Worm (Caenorhabditis elegans) whole organism, mixed stage, embryonic: ENCODE data around the gene Y43F8B.3.

ENCODE experiments used
- M03D4.4 ChIP-seq: sonication (generic microtip); optimal IDR thresholded peaks from 2 replicates; lab custom pipeline; 2017; ENCODE audit warnings: mild to moderate bottlenecking, missing genetic modification characterization, missing compliant biosample characterization
- bed-3 ChIP-seq: fragments of 200-800 bp; sonication (Bioruptor generic); optimal IDR thresholded peaks from 3 replicates; lab custom pipeline; 2018; ENCODE audit warnings: mild to moderate bottlenecking, missing genetic modification characterization, moderate library complexity, missing compliant biosample characterization
- blmp-1 ChIP-seq: fragments of 150-350 bp; optimal IDR thresholded peaks from 2 replicates; lab custom pipeline; 2014; ENCODE audit warnings: missing biosample characterization, missing genetic modification characterization
- ceh-39 ChIP-seq: fragments of 150-350 bp; optimal IDR thresholded peaks from 2 replicates; lab custom pipeline; 2014; ENCODE audit warnings: missing biosample characterization, missing genetic modification characterization
- ceh-43 ChIP-seq: fragments of 200-800 bp; sonication (Bioruptor generic); optimal IDR thresholded peaks from 2 replicates; lab custom pipeline; 2018; ENCODE audit warnings: mild to moderate bottlenecking, missing genetic modification characterization, moderate library complexity, missing compliant biosample characterization
- ceh-83 ChIP-seq: fragments of 200-800 bp; sonication (Bioruptor generic); optimal IDR thresholded peaks from 2 replicates; lab custom pipeline; 2018; ENCODE audit warnings: mild to moderate bottlenecking, missing genetic modification characterization, missing compliant biosample characterization
- ces-1 ChIP-seq: fragments of 150-350 bp; optimal IDR thresholded peaks from 2 replicates; lab custom pipeline; 2014; ENCODE audit warnings: missing biosample characterization, missing genetic modification reagents, missing genetic modification characterization
- cnd-1 ChIP-seq: fragments of 200-800 bp; sonication (Bioruptor generic); optimal IDR thresholded peaks from 2 replicates; lab custom pipeline; 2018; ENCODE audit warnings: mild to moderate bottlenecking, missing genetic modification characterization, missing compliant biosample characterization
- drap-1 ChIP-seq: fragments of 200-800 bp; sonication (Bioruptor generic); optimal IDR thresholded peaks from 3 replicates; lab custom pipeline; 2018; ENCODE audit warnings: mild to moderate bottlenecking, missing genetic modification characterization, missing compliant biosample characterization
- flh-1 ChIP-seq: fragments of 200-800 bp; sonication (Bioruptor generic); optimal IDR thresholded peaks from 2 replicates; lab custom pipeline; 2018; ENCODE audit warnings: mild to moderate bottlenecking, missing genetic modification characterization, moderate library complexity, missing compliant biosample characterization
- ham-2 ChIP-seq: fragments of 200-800 bp; sonication (Bioruptor generic); optimal IDR thresholded peaks from 2 replicates; lab custom pipeline; 2018; ENCODE audit warnings: mild to moderate bottlenecking, missing genetic modification characterization, missing compliant biosample characterization
- hlh-1 ChIP-seq: fragments of 150-350 bp; optimal IDR thresholded peaks from 2 replicates; lab custom pipeline; 2014; ENCODE audit warnings: missing biosample characterization, missing genetic modification reagents, missing genetic modification characterization
- lin-13 ChIP-seq: fragments of 150-350 bp; optimal IDR thresholded peaks from 2 replicates; lab custom pipeline; 2014; ENCODE audit warnings: missing biosample characterization, missing genetic modification characterization
- lin-32 ChIP-seq: fragments of 200-800 bp; sonication (Bioruptor generic); optimal IDR thresholded peaks from 2 replicates; lab custom pipeline; 2018; ENCODE audit warnings: mild to moderate bottlenecking, missing genetic modification characterization, missing compliant biosample characterization
- lsy-2 ChIP-seq: fragments of 150-350 bp; optimal IDR thresholded peaks from 2 replicates; lab custom pipeline; 2014; ENCODE audit warnings: missing biosample characterization, missing genetic modification characterization
- mab-5 ChIP-seq: fragments of 150-350 bp; optimal IDR thresholded peaks from 2 replicates; lab custom pipeline; 2014; ENCODE audit warnings: missing biosample characterization, missing genetic modification characterization
- mep-1 ChIP-seq: fragments of 150-350 bp; optimal IDR thresholded peaks from 2 replicates; lab custom pipeline; 2017; ENCODE audit warnings: missing biosample characterization, missing genetic modification reagents, missing genetic modification characterization, inconsistent platforms
- mls-2 ChIP-seq: sonication (generic microtip); optimal IDR thresholded peaks from 2 replicates; lab custom pipeline; 2016; ENCODE audit warnings: mild to moderate bottlenecking, missing genetic modification characterization, moderate library complexity, missing compliant biosample characterization
- nhr-12 ChIP-seq: fragments of 150-350 bp; optimal IDR thresholded peaks from 2 replicates; lab custom pipeline; 2014; ENCODE audit warnings: missing biosample characterization, missing genetic modification characterization
- nhr-2 ChIP-seq: fragments of 150-350 bp; optimal IDR thresholded peaks from 2 replicates; lab custom pipeline; 2014; ENCODE audit warnings: missing biosample characterization, missing genetic modification characterization
- nhr-237 ChIP-seq: fragments of 150-350 bp; optimal IDR thresholded peaks from 2 replicates; lab custom pipeline; 2014; ENCODE audit warnings: missing biosample characterization, missing genetic modification characterization
- nhr-28 ChIP-seq: fragments of 150-350 bp; optimal IDR thresholded peaks from 2 replicates; lab custom pipeline; 2014; ENCODE audit warnings: missing biosample characterization, missing genetic modification characterization
- nhr-76 ChIP-seq: sonication (generic microtip); optimal IDR thresholded peaks from 2 replicates; lab custom pipeline; 2017; ENCODE audit warnings: missing biosample characterization, missing genetic modification characterization
- pha-4 ChIP-seq: fragments of 150-350 bp; optimal IDR thresholded peaks from 2 replicates; lab custom pipeline; 2018; ENCODE audit warnings: missing biosample characterization, missing genetic modification reagents, missing genetic modification characterization
- sem-2 ChIP-seq: fragments of 200-800 bp; sonication (Bioruptor generic); optimal IDR thresholded peaks from 2 replicates; lab custom pipeline; 2018; ENCODE audit warnings: mild to moderate bottlenecking, missing genetic modification characterization, missing compliant biosample characterization
- snpc-4 ChIP-seq: fragments of 150-350 bp; optimal IDR thresholded peaks from 2 replicates; lab custom pipeline; 2014; ENCODE audit warnings: missing biosample characterization, missing genetic modification characterization
- sptf-1 ChIP-seq: sonication (generic microtip); optimal IDR thresholded peaks from 2 replicates; lab custom pipeline; 2017; ENCODE audit warnings: mild to moderate bottlenecking, missing genetic modification characterization, moderate library complexity, missing compliant biosample characterization
- tbx-8 ChIP-seq: fragments of 200-800 bp; sonication (Bioruptor generic); optimal IDR thresholded peaks from 2 replicates; lab custom pipeline; 2018; ENCODE audit warnings: mild to moderate bottlenecking, missing genetic modification characterization, moderate library complexity, missing compliant biosample characterization
- unc-120 ChIP-seq: sonication (generic microtip); optimal IDR thresholded peaks from 2 replicates; lab custom pipeline; 2017; ENCODE audit warnings: missing genetic modification characterization, missing compliant biosample characterization; ENCODE audit not compliant: poor library complexity, severe bottlenecking
- unc-39 ChIP-seq: fragments of 150-350 bp; optimal IDR thresholded peaks from 2 replicates; lab custom pipeline; 2014; ENCODE audit warnings: missing biosample characterization, missing genetic modification characterization
- unc-62 ChIP-seq: fragments of 150-350 bp; optimal IDR thresholded peaks from 2 replicates; lab custom pipeline; 2014; ENCODE audit warnings: missing biosample characterization, missing genetic modification reagents, missing genetic modification characterization
- zip-8 ChIP-seq: fragments of 150-350 bp; optimal IDR thresholded peaks from 2 replicates; lab custom pipeline; 2014; ENCODE audit warnings: missing biosample characterization, missing genetic modification characterization
- ztf-11 ChIP-seq: fragments of 150-350 bp; optimal IDR thresholded peaks from 2 replicates; lab custom pipeline; 2014; ENCODE audit warnings: missing biosample characterization, missing genetic modification characterization

The Y43F8B.3 gene

DNA sequence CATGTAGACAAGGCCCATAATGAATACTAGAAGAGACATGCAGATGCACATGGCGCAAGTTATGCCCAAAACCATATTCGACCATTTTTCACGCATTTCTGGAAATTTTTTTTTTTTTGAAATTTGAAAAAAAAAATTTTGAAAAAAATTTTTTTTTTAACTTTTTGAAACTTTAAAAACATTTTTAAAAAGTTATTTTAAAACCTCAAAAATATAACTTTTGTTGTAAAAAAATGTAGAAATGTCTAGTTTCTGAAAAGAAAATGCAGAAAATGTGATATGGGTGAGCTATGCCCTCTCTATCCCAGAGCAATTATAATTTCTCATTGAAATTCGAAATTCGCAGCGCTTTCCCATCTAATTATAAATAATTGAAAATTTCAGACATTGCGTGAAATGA, 46.8 kb downstream of the Y43F8B.3 start, which contains the start of gene Y43F8B.20:
TSS of gene Y43F8B.20 (minus strand) at position 101 of the 400 bp plus-strand sequence.
- no peak for TF ChIP-seq ham-2 (GFP tag; lab: Kevin White, UChicago)
- no peak for TF ChIP-seq pha-4 (tag; lab: Kevin White, UChicago)
- TF ChIP-seq nhr-2 (tag; lab: Kevin White, UChicago) = no peak
- no peak for TF ChIP-seq ceh-43 (GFP tag; lab: Kevin White, UChicago)
- TF ChIP-seq mab-5 (tag; lab: Kevin White, UChicago) = no peak
- no peak for TF ChIP-seq unc-120 (tag; lab: Kevin White, UChicago)
- no peak for TF ChIP-seq ceh-39
- no peak for TF ChIP-seq sptf-1
- TF ChIP-seq snpc-4 = no peak
- no peak for TF ChIP-seq unc-62
- TF ChIP-seq nhr-237 (tag; lab: Kevin White, UChicago) = no peak
- TF ChIP-seq unc-39 = no peak
- no peak for TF ChIP-seq lin-32 (GFP tag; lab: Kevin White, UChicago)
- no peak for TF ChIP-seq drap-1
- no peak for TF ChIP-seq sem-2 (GFP tag; lab: Kevin White, UChicago)
- no peak for TF ChIP-seq ztf-11 (tag; lab: Kevin White, UChicago)
- TF ChIP-seq lsy-2 = no peak
- TF ChIP-seq flh-1 = no peak
- no peak for TF ChIP-seq bed-3 (GFP tag; lab: Kevin White, UChicago)
- no peak for TF ChIP-seq ces-1 (GFP tag; lab: Kevin White, UChicago)

DNA sequence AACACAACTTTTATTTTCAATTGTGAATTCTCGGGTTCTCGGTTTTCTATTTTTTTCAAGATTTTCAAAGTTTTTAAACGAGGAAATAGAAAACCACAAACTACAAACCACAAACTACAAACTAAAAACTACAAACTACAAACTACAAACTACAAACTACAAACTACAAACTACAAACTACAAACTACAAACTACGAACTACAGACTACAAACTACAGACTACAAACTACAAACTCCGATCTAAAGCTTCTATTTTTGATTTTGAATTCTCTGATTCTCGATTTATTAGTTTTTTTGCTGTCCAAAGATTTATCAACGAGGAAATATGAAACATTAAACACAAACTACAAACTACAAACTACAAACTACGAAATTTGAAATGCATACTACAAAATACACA, 47.4 kb downstream of the Y43F8B.3 start:
- TF ChIP-seq unc-62 (no peak), unc-120 (tag; lab: Kevin White, UChicago) (no peak), hlh-1 (tag; lab: Kevin White, UChicago) (no peak), tbx-8 (no peak), drap-1 (no peak), mab-5 (tag; lab: Kevin White, UChicago) (no peak), snpc-4 (no peak), pha-4 (tag; lab: Kevin White, UChicago) (no peak), nhr-237 (tag; lab: Kevin White, UChicago) (no peak), nhr-12 (tag; lab: Kevin White, UChicago) (no peak), ceh-83 (GFP tag; lab: Kevin White, UChicago) (no peak), unc-39 (no peak), ces-1 (GFP tag; lab: Kevin White, UChicago) (no peak), M03D4.4 (no peak), nhr-76 (tag; lab: Kevin White, UChicago) (no peak)

DNA sequence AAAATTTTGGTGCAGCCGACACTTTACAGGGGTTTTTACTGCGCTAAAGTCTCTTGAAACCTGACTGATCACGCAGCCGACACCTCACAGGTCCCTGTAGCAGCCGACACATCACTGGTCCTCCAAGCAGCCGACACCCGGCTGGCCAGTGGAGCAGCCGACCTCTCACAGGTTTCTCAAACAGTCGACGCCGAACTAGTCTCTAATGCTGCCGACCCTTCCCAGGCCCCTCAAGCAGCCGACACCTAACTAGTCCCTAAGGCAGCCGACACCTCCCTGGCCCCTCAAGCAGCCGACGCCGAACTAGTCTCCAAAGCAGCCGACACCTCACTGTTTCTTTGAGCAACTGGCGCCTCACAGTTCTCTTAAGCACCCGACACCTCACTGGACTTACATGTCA, 52.4 kb downstream of the Y43F8B.3 start:
- TF ChIP-seq pha-4 (tag; lab: Kevin White, UChicago) (no peak), cnd-1 (no peak), nhr-76 (tag; lab: Kevin White, UChicago) (no peak), bed-3 (GFP tag; lab: Kevin White, UChicago) (no peak), mab-5 (tag; lab: Kevin White, UChicago) (no peak), unc-39 (no peak), mls-2 (no peak), ztf-11 (tag; lab: Kevin White, UChicago) (no peak), flh-1 (no peak), unc-62 (no peak), lin-13 (tag; lab: Kevin White, UChicago) (no peak), sptf-1 (no peak), mep-1 (tag; lab: Kevin White, UChicago) (no peak), ceh-83 (GFP tag; lab: Kevin White, UChicago) (no peak)

DNA sequence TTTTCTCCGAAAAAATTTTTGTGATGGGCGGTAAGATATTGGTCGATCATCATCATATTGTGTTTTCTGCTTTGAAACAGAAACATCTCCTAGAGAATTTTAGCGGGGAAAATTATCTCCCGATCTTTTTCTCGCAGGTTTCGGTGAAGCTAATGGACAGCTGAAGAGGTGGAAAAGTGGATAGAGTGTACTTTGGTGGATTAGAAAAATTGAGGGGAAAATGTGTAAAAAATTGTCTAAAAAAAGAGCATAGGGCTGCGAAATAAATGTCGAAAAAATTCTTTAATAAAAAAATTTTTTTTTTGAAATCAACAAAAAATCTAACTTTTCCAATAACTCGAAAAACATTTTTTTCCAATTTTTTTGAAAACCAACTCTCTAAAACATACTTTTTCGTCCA, 53.0 kb downstream of the Y43F8B.3 start, which contains the start of gene oac-1:
TSS of gene oac-1 (minus strand) at position 101 of the 400 bp plus-strand sequence.
- no peak for TF ChIP-seq nhr-28
- no peak for TF ChIP-seq unc-62
- TF ChIP-seq nhr-76 (tag; lab: Kevin White, UChicago) = no peak
- no peak for TF ChIP-seq hlh-1 (tag; lab: Kevin White, UChicago)
- no peak for TF ChIP-seq sptf-1
- no peak for TF ChIP-seq snpc-4
- TF ChIP-seq ceh-39 = no peak
- no peak for TF ChIP-seq nhr-2 (tag; lab: Kevin White, UChicago)
- no peak for TF ChIP-seq blmp-1 (tag; lab: Kevin White, UChicago)
- TF ChIP-seq unc-120 (tag; lab: Kevin White, UChicago) = no peak
- TF ChIP-seq ham-2 (GFP tag; lab: Kevin White, UChicago) = no peak
- no peak for TF ChIP-seq lin-13 (tag; lab: Kevin White, UChicago)
- TF ChIP-seq mab-5 (tag; lab: Kevin White, UChicago) = no peak
- TF ChIP-seq zip-8 (tag; lab: Kevin White, UChicago) = no peak
- no peak for TF ChIP-seq ces-1 (GFP tag; lab: Kevin White, UChicago)
- TF ChIP-seq unc-39 = no peak
